Worm (Caenorhabditis elegans) whole organism, L1 larva: Measurements from ENCODE around the gene B0353.1.

ENCODE experiments used
- C16A3.4 ChIP-seq: fragments of 150-350 bp; optimal IDR thresholded peaks from 2 replicates; lab custom pipeline; 2014; ENCODE audit warnings: missing biosample characterization, missing genetic modification characterization
- alr-1 ChIP-seq: fragments of 200-800 bp; sonication (Bioruptor generic); optimal IDR thresholded peaks from 2 replicates; lab custom pipeline; 2018; ENCODE audit warnings: borderline replicate concordance, mild to moderate bottlenecking, missing genetic modification characterization, missing compliant biosample characterization
- aly-2 ChIP-seq: fragments of 150-350 bp; optimal IDR thresholded peaks from 2 replicates; lab custom pipeline; 2014; ENCODE audit warnings: missing biosample characterization, missing genetic modification characterization
- blmp-1 ChIP-seq: fragments of 150-350 bp; optimal IDR thresholded peaks from 2 replicates; lab custom pipeline; 2014; ENCODE audit warnings: missing biosample characterization, missing genetic modification characterization
- ceh-63 ChIP-seq: fragments of 200-800 bp; sonication (Bioruptor generic); optimal IDR thresholded peaks from 2 replicates; lab custom pipeline; 2018; ENCODE audit warnings: mild to moderate bottlenecking, missing genetic modification characterization, missing compliant biosample characterization
- ceh-8 ChIP-seq: fragments of 200-800 bp; sonication (Bioruptor generic); optimal IDR thresholded peaks from 2 replicates; lab custom pipeline; 2018; ENCODE audit warnings: mild to moderate bottlenecking, missing genetic modification characterization, moderate library complexity, missing compliant biosample characterization
- dsc-1 ChIP-seq: sonication (generic microtip); optimal IDR thresholded peaks from 2 replicates; lab custom pipeline; 2016; ENCODE audit warnings: mild to moderate bottlenecking, missing genetic modification characterization, missing compliant biosample characterization
- efl-1 ChIP-seq, 4 experiments: fragments of 150-350 bp; optimal IDR thresholded peaks in 3 of 4; peaks in 1 of 4; 1 replicate in 1 of 4; 2 replicates in 3 of 4; lab custom pipeline; 2014; ENCODE audit warnings: missing biosample characterization in 2 of 4, missing genetic modification characterization in 2 of 4, missing genetic modification reagents in 2 of 4
- efl-3 ChIP-seq: fragments of 200-800 bp; sonication (Bioruptor generic); optimal IDR thresholded peaks from 2 replicates; lab custom pipeline; 2018; ENCODE audit warnings: mild to moderate bottlenecking, missing genetic modification characterization, missing compliant biosample characterization
- egl-27 ChIP-seq, 2 experiments: fragments of 150-350 bp in 1 of 2; sonication (generic microtip); optimal IDR thresholded peaks; 3 replicates each; lab custom pipeline; 2017 to 2018; ENCODE audit warnings: missing biosample characterization in 2 of 2, missing genetic modification characterization in 2 of 2, missing genetic modification reagents in 2 of 2
- elt-2 ChIP-seq: sonication (generic microtip); optimal IDR thresholded peaks from 2 replicates; lab custom pipeline; 2016; ENCODE audit warnings: missing genetic modification characterization, mild to moderate bottlenecking, inconsistent platforms, missing compliant biosample characterization, missing genetic modification reagents
- fkh-10 ChIP-seq: sonication (generic microtip); optimal IDR thresholded peaks from 2 replicates; lab custom pipeline; 2017; ENCODE audit warnings: missing biosample characterization, missing genetic modification reagents, missing genetic modification characterization
- fkh-8 ChIP-seq: sonication (generic microtip); optimal IDR thresholded peaks from 2 replicates; lab custom pipeline; 2016; ENCODE audit warnings: mild to moderate bottlenecking, missing genetic modification characterization, missing compliant biosample characterization
- fos-1 ChIP-seq: fragments of 150-350 bp; optimal IDR thresholded peaks from 2 replicates; lab custom pipeline; 2014; ENCODE audit warnings: missing biosample characterization, missing genetic modification characterization
- grh-1 ChIP-seq: fragments of 200-800 bp; sonication (Bioruptor generic); IDR thresholded peaks from 2 replicates; pipeline ENCODE4 v1.3.6; 2022; ENCODE audit warnings: missing genetic modification reagents, missing genetic modification characterization, missing compliant biosample characterization
- hlh-4 ChIP-seq: sonication (generic microtip); optimal IDR thresholded peaks from 2 replicates; lab custom pipeline; 2016; ENCODE audit warnings: mild to moderate bottlenecking, missing genetic modification characterization, missing compliant biosample characterization
- isw-1 ChIP-seq: fragments of 200-800 bp; sonication (Bioruptor generic); IDR thresholded peaks from 2 replicates; pipeline ENCODE4 v1.3.6; 2022; ENCODE audit warnings: missing genetic modification characterization, missing compliant biosample characterization
- lin-13 ChIP-seq: fragments of 150-350 bp; optimal IDR thresholded peaks from 2 replicates; lab custom pipeline; 2014; ENCODE audit warnings: missing biosample characterization, missing genetic modification reagents, missing genetic modification characterization
- lin-14 ChIP-seq: fragments of 200-800 bp; sonication (Bioruptor generic); optimal IDR thresholded peaks from 2 replicates; lab custom pipeline; 2018; ENCODE audit warnings: mild to moderate bottlenecking, missing genetic modification characterization, moderate library complexity, missing compliant biosample characterization
- lin-35 ChIP-seq, 2 experiments: fragments of 150-350 bp; optimal IDR thresholded peaks; 2 replicates each; lab custom pipeline; 2014; ENCODE audit warnings: missing biosample characterization in 2 of 2, missing genetic modification characterization in 2 of 2, missing genetic modification reagents in 2 of 2
- lir-3 ChIP-seq: sonication (generic microtip); optimal IDR thresholded peaks from 2 replicates; lab custom pipeline; 2016; ENCODE audit warnings: mild to moderate bottlenecking, missing genetic modification characterization, moderate library complexity, missing compliant biosample characterization; ENCODE audit not compliant: poor library complexity
- lsy-2 ChIP-seq, 2 experiments: fragments of 150-350 bp; optimal IDR thresholded peaks; 2 replicates each; lab custom pipeline; 2014; ENCODE audit warnings: missing biosample characterization in 2 of 2, missing genetic modification characterization in 2 of 2
- mdl-1 ChIP-seq, 2 experiments: fragments of 150-350 bp; optimal IDR thresholded peaks; 2 replicates each; lab custom pipeline; 2014 to 2017; ENCODE audit warnings: missing biosample characterization in 2 of 2, missing genetic modification characterization in 2 of 2, inconsistent platforms in 1 of 2
- mef-2 ChIP-seq: fragments of 150-350 bp; optimal IDR thresholded peaks from 2 replicates; lab custom pipeline; 2014; ENCODE audit warnings: missing biosample characterization, missing genetic modification characterization
- mep-1 ChIP-seq: fragments of 150-350 bp; optimal IDR thresholded peaks from 2 replicates; lab custom pipeline; 2014; ENCODE audit warnings: missing biosample characterization, missing genetic modification characterization
- nhr-12 ChIP-seq: sonication (generic microtip); optimal IDR thresholded peaks from 2 replicates; lab custom pipeline; 2017; ENCODE audit warnings: missing biosample characterization, missing genetic modification characterization
- nhr-47 ChIP-seq: sonication (generic microtip); optimal IDR thresholded peaks from 2 replicates; lab custom pipeline; 2016; ENCODE audit warnings: mild to moderate bottlenecking, missing genetic modification characterization, moderate library complexity, missing compliant biosample characterization
- nhr-85 ChIP-seq: sonication (generic microtip); peaks from one replicate; lab custom pipeline; 2016; ENCODE audit warnings: missing genetic modification characterization, inconsistent platforms, missing compliant biosample characterization
- rnt-1 ChIP-seq: sonication (generic microtip); optimal IDR thresholded peaks from 2 replicates; lab custom pipeline; 2016; ENCODE audit warnings: mild to moderate bottlenecking, missing genetic modification characterization, moderate library complexity, missing compliant biosample characterization
- skn-1 ChIP-seq: fragments of 150-350 bp; optimal IDR thresholded peaks from 2 replicates; lab custom pipeline; 2014; ENCODE audit warnings: missing biosample characterization, missing genetic modification characterization
- snpc-4 ChIP-seq: fragments of 150-350 bp; optimal IDR thresholded peaks from 2 replicates; lab custom pipeline; 2014; ENCODE audit warnings: missing biosample characterization, missing genetic modification characterization
- sox-4 ChIP-seq: sonication (generic microtip); optimal IDR thresholded peaks from 2 replicates; lab custom pipeline; 2016; ENCODE audit warnings: missing genetic modification characterization, missing compliant biosample characterization
- swsn-7 ChIP-seq: sonication (generic microtip); optimal IDR thresholded peaks from 2 replicates; lab custom pipeline; 2016; ENCODE audit warnings: missing genetic modification characterization, missing compliant biosample characterization
- tbx-2 ChIP-seq: sonication (generic microtip); optimal IDR thresholded peaks from 2 replicates; lab custom pipeline; 2016; ENCODE audit warnings: missing genetic modification characterization, missing compliant biosample characterization
- tlp-1 ChIP-seq: fragments of 150-350 bp; optimal IDR thresholded peaks from 2 replicates; lab custom pipeline; 2014; ENCODE audit warnings: missing biosample characterization, missing genetic modification characterization
- unc-130 ChIP-seq: fragments of 150-350 bp; optimal IDR thresholded peaks from 2 replicates; lab custom pipeline; 2017; ENCODE audit warnings: missing biosample characterization, missing genetic modification characterization, inconsistent platforms
- vab-15 ChIP-seq: sonication (generic microtip); optimal IDR thresholded peaks from 2 replicates; lab custom pipeline; 2017; ENCODE audit warnings: missing genotype, mild to moderate bottlenecking, missing genetic modification characterization, missing compliant biosample characterization
- zip-4 ChIP-seq: fragments of 200-800 bp; sonication (Bioruptor generic); optimal IDR thresholded peaks from 2 replicates; lab custom pipeline; 2018; ENCODE audit warnings: mild to moderate bottlenecking, missing genetic modification characterization, moderate library complexity, missing compliant biosample characterization

Gene B0353.1

DNA sequence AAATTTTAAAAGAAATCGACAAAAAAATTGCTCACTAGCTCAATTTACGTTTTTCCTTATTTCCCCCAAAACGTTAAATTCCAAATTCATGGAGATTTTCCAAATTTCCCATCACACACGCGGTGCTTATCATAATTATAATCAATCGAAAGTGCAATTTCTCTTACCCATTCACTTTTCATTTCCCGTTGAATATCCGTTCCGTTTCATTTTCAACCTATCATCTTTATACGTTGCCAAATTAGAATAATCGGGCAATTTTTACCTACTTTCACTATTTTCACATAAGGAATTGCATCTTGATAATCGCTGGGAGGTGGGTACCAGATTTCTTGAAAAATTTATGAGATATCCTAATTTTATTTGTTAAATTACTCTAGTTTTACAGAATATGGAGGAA lies 13.1 kb downstream of the B0353.1 start:
- no peak for TF ChIP-seq aly-2 (tag; lab: Kevin White, UChicago)
- peak; percentile 85 for TF ChIP-seq blmp-1 (tag; lab: Kevin White, UChicago)
- TF ChIP-seq alr-1 (tag; lab: Kevin White, UChicago), result no peak
- TF ChIP-seq C16A3.4 (tag; lab: Kevin White, UChicago), result no peak
- no peak for TF ChIP-seq lsy-2 (tag; optimal IDR thresholded peaks at IDR 0.05; lab: Kevin White, UChicago)
- no peak for TF ChIP-seq zip-4 (GFP tag; lab: Kevin White, UChicago)
- no peak for TF ChIP-seq ceh-8 (GFP tag; lab: Kevin White, UChicago)
- TF ChIP-seq swsn-7, result no peak
- TF ChIP-seq, all 84 proteins: peak for 1

DNA sequence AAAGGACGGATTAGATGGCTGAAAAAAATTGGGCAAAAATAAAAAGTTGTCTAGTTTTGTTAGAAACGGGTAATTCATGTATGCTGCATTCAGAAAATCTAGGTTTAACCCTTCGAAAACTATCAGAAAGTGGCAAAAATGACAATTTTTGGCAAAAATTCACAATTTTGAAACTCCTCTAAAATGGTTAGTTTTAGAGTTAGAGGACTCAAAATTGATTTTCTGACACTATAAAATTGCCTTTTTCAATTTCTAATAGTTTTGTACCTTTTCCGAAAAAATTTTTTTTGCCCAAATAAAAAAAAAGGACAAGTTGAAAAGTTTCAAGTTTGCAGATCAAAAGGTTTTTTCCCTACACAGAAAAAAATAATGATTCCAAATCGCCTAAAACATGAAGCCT lies 20.8 kb downstream of the B0353.1 start:
- no peak for TF ChIP-seq fkh-10 (GFP tag; lab: Kevin White, UChicago)
- TF ChIP-seq hlh-4, result no peak
- no peak for TF ChIP-seq sox-4 (tag; lab: Kevin White, UChicago)
- TF ChIP-seq efl-3, result no peak
- no peak for TF ChIP-seq skn-1 (tag; lab: Kevin White, UChicago)
- no peak for TF ChIP-seq lin-14
- TF ChIP-seq mep-1, result no peak

DNA sequence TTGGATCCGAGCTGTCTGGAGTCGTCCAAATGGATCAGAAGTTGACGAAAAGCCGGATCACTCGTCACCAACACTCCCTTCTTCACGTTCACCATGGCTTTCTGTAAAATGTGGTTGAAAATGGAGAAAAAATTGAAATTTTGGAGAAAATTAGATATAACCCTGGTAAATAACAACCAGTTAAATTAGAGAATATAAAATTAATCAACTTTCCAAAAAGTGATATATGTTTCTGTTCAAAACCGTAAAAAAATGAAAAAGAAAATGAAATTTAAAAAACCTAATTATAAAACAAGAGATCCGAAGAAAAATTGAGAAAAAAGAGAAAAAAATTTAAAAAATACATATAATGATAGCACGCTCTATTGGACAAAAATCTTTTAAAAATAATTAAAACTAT lies 21.7 kb downstream of the B0353.1 start, which contains the start of gene gtf-2H5:
TSS of gene gtf-2H5 (minus strand) at position 101 of the 400 bp plus-strand sequence.
- no peak for TF ChIP-seq snpc-4 (tag; lab: Kevin White, UChicago)
- no peak for TF ChIP-seq rnt-1
- TF ChIP-seq alr-1 (tag; lab: Kevin White, UChicago), result no peak
- no peak for TF ChIP-seq lin-35 (GFP tag; optimal IDR thresholded peaks at IDR 0.05; lab: Kevin White, UChicago)
- no peak for TF ChIP-seq blmp-1 (tag; lab: Kevin White, UChicago)
- no peak for TF ChIP-seq fkh-8 (tag; lab: Kevin White, UChicago)
- no peak for TF ChIP-seq nhr-85
- TF ChIP-seq lin-13 (GFP tag; lab: Kevin White, UChicago), result no peak
- TF ChIP-seq nhr-12 (tag; lab: Kevin White, UChicago), result no peak
- TF ChIP-seq egl-27 (tag; optimal IDR thresholded peaks at IDR 0.05; lab: Kevin White, UChicago), result no peak
- no peak for TF ChIP-seq aly-2 (tag; lab: Kevin White, UChicago)
- TF ChIP-seq vab-15 (tag; lab: Kevin White, UChicago), result no peak
- TF ChIP-seq efl-1 (optimal IDR thresholded peaks at IDR 0.05; lab: Kevin White, UChicago), result no peak
- TF ChIP-seq efl-1 (GFP tag; optimal IDR thresholded peaks at IDR 0.05 in 1 of 2; lab: Kevin White, UChicago), result no peak
- TF ChIP-seq C16A3.4 (tag; lab: Kevin White, UChicago), result no peak
- TF ChIP-seq lir-3, result no peak

DNA sequence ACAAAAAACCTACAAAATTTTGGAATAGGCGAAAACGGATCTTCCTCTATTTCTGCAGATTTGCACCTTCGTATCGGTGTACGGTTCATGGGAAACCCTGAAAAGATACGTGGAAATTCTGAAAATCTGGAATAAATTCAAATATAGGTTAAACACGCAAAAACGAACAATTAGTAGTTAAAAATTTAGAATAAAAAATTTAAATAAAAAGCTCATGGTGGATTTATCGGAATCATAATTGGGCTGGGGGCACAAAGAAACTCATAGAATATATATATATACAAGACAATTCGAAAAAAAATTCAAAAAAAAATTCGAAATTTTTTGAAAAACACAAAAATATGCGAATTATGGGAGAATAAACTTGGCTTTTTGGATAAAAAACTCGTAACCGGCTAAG lies 31.3 kb downstream of the B0353.1 start, which contains the start of gene helq-1:
TSS of gene helq-1 (minus strand) at position 101 of the 400 bp plus-strand sequence.
- TF ChIP-seq lin-13 (GFP tag; lab: Kevin White, UChicago) (no peak), nhr-85 (no peak), fos-1 (no peak), tlp-1 (no peak), nhr-47 (tag; lab: Kevin White, UChicago) (no peak), ceh-63 (GFP tag; lab: Kevin White, UChicago) (no peak)

DNA sequence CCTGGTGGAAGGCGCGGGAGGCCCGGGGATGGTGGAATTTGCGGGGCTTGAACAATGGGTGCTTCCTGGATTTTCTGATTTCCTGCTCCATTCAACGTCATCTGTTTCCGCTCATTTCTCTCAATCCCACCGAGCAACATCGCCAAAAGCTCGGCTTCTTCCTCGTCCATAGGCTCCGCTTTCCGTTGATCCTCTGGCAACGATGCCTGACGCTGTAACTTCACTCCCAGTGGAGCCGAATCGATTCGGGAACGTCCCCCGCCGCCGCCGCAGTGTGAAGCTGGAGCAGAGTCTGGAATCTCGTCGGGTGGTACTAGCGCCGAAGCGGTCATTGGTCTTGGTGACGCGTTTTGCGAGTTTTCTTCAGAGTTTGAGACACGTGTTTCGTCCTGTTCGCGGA lies 39.7 kb downstream of the B0353.1 start:
- no peak for TF ChIP-seq isw-1
- TF ChIP-seq elt-2 (tag; lab: Kevin White, UChicago), result no peak
- no peak for TF ChIP-seq mdl-1 (tag; optimal IDR thresholded peaks at IDR 0.05; lab: Kevin White, UChicago)
- TF ChIP-seq mef-2 (tag; lab: Kevin White, UChicago), result no peak
- no peak for TF ChIP-seq tlp-1
- no peak for TF ChIP-seq tbx-2 (tag; lab: Kevin White, UChicago)
- no peak for TF ChIP-seq dsc-1
- TF ChIP-seq grh-1, result no peak
- TF ChIP-seq hlh-4, result no peak
- TF ChIP-seq zip-4 (GFP tag; lab: Kevin White, UChicago), result no peak
- no peak for TF ChIP-seq egl-27 (tag; optimal IDR thresholded peaks at IDR 0.05; lab: Kevin White, UChicago)
- no peak for TF ChIP-seq nhr-85
- TF ChIP-seq unc-130 (tag; lab: Kevin White, UChicago), result no peak
- TF ChIP-seq, all 84 proteins: peak for 0
